Fruit fly (Drosophila melanogaster): ENCODE results near the gene MED14.

Gene MED14

DNA sequence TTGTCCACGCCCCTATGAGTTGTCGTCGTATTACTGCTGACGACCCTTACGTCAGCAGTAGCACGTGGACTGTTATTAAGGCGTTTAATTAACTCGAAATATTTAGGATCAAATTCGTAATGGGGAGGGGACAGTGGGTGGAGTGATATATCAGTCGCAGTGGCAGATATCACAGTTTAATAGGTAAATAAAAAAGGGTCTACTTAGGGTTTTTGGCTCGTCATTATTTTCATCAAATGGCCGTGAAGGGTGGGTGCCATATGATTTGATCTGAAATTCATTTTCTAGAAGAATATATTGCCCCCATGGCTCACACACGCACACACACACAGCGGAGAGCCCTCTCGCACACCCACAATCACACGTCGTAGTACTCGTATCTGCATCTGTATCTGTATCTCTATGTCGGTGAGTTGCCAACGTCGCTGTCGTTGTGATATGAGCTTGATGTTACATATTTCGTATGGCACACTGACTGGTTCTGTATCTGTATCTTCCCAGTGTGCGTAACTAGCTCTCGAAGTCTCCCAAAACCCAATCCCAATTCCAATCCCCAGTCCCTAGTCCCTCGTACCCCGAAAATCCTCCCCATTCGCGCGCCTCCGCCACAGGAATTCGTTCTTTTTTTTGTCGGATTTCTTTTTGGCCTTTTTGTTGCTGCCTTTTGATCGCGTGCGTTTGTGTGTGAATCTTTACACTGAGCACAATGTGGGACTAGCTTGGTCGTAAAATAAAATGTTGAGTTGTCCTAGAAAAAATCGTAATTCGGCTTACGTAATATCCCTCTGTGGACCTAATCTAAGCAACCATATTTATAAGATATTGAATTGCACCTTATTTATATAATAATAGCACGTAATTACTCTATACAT, 33.7 kb downstream of the MED14 start:
- no peak for TF ChIP-seq CG17801 (GFP tag; optimal IDR thresholded peaks at IDR 0.05; ENCODE audit: partially characterized antibody)

DNA sequence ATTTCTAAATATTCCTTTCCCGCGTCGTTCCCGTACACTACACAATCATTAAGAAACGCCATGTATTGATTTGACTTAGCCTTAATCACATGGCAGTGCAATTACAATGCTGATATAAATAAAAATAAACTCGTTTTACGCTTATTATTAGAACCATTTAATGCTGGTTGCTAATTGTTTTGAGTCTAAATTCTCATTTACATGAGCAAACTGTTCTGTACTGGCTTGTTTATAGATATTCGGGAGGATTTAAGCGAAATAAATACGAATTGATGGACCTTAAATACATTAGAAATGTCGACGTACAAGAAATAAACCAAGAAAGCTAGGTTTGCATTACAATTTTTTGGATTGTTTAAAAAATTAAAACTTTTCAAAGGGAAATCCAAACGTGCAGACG, 34.3 kb downstream of the MED14 start:
- no peak for TF ChIP-seq CG17801 (GFP tag; optimal IDR thresholded peaks at IDR 0.05; ENCODE audit: partially characterized antibody)

DNA sequence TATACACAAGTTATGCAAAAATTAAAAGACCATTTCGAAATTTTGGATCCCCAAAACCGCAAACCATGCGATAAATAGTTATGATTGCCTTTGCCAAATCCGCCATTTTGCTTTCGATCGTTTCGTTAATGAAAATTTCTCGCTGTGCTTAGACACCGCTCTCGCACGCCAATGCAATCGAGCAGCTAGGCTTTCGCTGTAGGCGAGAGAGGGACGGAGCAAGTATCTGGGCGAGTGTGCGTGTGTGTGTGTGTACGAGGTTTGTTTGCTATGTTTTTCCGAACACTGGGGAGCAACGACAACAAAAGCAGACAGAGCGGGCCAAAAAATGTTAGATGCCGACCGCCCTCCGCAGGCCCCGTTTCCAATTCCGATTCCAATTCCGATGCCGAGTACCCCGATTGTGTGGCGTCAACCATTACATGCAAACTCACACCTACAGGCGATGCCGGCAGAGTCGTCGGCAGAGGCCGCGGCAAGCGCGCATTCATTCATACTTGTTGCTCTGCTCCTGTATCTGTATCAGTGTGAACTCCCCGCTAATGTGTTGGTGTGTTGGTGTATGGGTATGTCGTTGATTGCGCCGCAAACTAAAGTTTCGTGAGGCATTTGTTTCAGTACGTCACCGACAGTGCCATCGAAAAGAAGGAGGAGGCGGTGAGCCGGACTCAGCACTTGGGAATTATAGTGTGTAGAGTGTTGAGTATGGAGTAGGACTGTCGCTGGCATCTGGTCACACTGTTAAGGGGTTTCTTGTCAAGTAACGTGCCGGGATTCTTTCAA, 35.0 kb downstream of the MED14 start:
- peak; percentile 7 for TF ChIP-seq CG17801 (GFP tag; optimal IDR thresholded peaks at IDR 0.05; ENCODE audit: partially characterized antibody)

DNA sequence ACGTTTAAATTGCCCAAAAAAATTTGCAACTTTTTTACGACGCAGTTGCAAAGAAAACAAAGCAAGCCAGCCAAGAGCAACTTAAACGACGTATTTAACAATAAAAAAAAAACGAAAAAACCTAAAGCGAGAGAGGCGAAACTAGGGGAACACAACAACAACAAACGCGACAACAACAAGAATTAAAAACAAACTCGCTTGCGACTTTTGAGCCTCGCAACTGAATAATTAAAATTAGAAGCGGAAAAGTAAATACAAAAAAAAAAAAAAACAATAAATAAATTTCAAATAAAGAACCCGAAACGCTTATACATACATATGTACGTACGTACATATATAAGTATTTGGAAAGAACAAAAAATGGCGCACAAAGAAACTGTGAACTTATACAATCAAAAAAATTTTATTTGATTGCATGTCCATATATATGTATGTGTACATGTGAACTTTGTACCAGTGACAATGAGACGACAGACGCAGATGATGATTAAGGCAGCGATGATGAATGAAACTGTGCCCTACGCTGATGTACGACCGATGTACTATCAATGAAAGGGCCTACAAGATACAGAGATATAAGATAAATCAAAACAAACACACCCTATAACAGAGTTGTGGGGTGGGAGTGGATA, 35.7 kb downstream of the MED14 start:
- no peak for TF ChIP-seq CG17801 (GFP tag; optimal IDR thresholded peaks at IDR 0.05; ENCODE audit: partially characterized antibody)

dm6 chr3L:629353-629915, 36.4 kb downstream of the MED14 start:
- TF ChIP-seq CG17801 (GFP tag; optimal IDR thresholded peaks at IDR 0.05; ENCODE audit: partially characterized antibody) = no peak

dm6 chr3L:629916-630663, 37.0 kb downstream of the MED14 start:
- TF ChIP-seq CG17801 (GFP tag; optimal IDR thresholded peaks at IDR 0.05; ENCODE audit: partially characterized antibody) = no peak

DNA sequence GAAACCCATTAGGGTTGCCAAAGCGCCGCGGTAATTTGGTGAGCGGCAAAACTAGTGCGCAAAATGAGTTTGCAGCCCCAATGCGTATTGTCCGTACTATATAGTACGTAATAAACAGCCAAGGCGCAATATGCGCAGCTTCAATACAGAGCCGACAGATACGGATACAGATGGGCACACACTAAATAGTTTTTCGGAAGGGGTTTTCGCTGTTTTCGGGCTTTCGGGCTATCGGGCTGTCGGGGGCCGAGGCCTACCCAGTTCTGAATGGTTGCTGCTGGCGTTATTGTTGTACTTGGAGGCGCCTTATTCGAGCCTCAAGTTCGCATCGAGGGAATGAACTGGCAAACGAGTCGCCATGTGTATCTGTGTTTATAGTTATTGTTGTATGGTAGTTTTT, 37.6 kb downstream of the MED14 start:
- TF ChIP-seq CG17801 (GFP tag; optimal IDR thresholded peaks at IDR 0.05; ENCODE audit: partially characterized antibody) = no peak

- TF ChIP-seq CG17801 (GFP tag; optimal IDR thresholded peaks at IDR 0.05; ENCODE audit: partially characterized antibody) = no peak
These were observed 39.0 kb downstream of the MED14 start for dm6 chr3L:632058-632457.

DNA sequence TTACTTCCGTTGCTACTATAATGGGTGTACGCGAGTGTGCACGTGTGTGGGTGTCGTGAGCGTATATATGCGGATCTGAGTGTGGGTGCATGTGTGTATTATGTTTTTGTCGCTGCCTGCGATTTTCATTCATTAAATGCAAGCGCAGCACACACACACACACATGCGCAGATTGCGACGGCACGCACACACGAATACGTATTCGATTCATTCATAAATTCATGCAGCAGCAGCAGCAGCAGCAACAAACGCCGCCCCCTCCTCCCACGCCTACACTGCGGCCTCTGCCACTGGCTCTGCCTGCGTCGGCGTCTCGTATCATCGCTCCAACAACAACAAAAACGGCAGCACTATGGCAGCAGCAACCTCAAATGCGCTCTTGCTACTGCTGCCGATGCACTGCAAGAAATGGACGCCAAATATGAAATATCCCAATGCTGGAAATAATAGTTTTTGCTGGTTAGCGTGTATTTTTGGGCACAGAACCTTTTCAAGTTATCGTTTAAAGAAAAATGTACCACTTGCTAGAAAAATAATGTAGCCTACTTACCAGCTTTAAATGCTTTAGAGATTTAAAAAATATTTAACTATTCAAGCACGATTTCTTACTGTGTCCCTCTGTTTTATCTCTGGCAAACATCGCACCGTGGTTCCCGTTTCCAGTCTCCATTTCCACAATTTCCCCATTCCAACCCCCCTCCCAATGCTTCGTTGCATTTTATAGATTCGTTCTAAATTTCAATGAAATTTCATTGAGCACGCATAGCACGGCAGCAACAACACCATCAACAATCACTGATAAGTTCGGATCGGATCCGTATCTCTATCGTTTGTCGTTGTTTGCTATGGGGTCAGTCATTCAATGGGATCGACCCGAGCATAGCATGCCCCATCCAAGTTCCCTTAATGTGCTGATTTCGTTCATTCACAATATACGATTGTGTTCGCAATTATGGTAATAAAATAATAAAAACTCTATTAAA, 40.5 kb downstream of the MED14 start:
- no peak for TF ChIP-seq CG17801 (GFP tag; optimal IDR thresholded peaks at IDR 0.05; ENCODE audit: partially characterized antibody)

DNA sequence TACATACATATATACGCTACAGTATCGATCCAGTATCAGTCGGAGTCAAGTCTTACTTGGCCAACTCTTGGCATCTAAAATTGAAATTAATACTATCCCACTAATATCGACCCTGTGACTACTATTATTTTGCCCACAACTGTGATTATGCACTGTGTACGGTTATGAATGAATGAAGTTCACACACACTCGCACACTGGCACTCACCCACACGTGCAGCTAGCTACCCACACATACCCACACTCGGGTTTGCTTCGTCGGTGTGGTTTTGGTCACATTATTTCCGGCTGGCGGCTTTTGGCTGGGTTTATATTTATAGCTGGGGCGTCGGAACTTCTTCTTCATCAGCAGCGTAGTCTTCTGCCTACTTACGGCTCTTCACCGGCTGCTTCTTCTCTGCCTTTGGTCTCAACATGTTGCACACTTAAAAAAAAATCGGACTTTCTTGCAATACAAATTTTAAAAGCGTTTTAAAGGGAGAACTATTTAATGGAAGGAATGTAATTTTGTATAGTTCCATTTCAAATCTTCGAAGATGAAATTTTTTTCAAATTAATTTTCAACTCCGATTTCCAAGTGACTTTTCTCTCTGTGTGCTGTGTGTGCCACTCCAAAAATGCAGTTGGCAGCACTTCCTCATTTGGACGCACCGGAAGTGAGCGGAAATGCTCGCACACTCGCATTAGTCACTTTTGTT, 41.4 kb downstream of the MED14 start:
- no peak for TF ChIP-seq CG17801 (GFP tag; optimal IDR thresholded peaks at IDR 0.05; ENCODE audit: partially characterized antibody)

- no peak for TF ChIP-seq CG17801 (GFP tag; optimal IDR thresholded peaks at IDR 0.05; ENCODE audit: partially characterized antibody)
These were observed 41.9 kb downstream of the MED14 start for dm6 chr3L:635016-635363.

DNA sequence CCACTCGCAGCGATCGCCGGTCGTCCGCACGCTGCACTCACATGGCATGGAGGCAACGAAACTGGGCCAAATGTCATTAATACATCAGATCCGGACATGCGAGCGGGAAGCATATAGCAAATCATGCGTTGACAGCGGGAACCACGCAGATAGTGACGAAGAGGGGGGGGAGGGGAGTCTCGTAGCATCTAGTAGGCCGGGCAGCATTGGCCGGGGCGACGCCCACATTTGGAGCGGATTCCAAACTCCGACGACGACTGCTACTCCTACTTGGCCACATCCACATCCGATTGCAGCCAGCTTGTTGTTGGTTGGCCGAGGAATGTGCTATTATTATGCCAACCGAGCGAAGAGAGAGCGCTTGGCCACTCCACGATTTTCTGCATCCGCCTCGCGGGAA, 42.5 kb downstream of the MED14 start:
- TF ChIP-seq CG17801 (GFP tag; optimal IDR thresholded peaks at IDR 0.05; ENCODE audit: partially characterized antibody) = no peak

DNA sequence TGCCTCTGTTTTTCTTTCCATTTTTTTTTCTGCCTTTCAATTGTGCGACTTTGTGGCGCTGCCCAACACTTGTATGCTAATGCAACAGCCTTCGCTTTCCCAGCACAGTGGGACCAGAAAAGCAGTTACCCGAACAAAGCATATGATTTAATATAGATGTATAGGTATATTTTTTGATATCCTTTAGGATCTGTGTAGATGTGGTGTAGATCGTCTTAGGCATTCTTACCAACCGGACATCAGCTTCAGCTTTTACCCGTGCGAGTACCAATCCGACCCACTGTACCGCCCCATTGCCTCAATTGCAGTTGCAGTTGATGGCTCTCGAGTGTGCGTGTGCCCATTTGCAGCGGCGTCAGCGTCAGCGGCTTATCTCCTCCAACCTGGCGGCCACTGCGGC, 43.4 kb downstream of the MED14 start:
- TF ChIP-seq CG17801 (GFP tag; optimal IDR thresholded peaks at IDR 0.05; ENCODE audit: partially characterized antibody) = no peak

All from ovary, adult (tissue).